Fruit fly (Drosophila melanogaster): ENCODE data around the gene mtm.

mtm gene

DNA sequence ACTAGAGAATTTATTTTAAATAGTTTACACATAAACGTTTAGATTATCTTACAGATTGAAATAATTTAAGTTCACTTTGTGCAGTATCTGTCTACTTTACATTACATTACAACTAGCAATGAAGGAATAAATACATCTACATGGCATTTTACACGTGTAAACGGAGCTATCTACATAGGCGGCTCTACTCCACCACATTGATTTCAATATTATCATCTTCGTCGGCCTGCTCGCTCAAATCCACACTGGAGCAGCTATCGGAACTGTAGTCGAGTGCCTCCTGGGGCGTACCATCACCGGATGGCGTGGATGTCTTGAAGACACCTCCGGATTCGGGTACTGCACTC is 23.8 kb downstream of the mtm start:
- peak; percentile 65 for TF ChIP-seq bbx (GFP tag; IDR thresholded peaks at IDR 0.05; ENCODE audit: partially characterized antibody)
- no peak for TF ChIP-seq Rx (GFP tag; IDR thresholded peaks at IDR 0.05)
- TF ChIP-seq CTCF (GFP tag; optimal IDR thresholded peaks at IDR 0.05), result peak; percentile 65
- TF ChIP-seq Scr (GFP tag; IDR thresholded peaks at IDR 0.05; ENCODE audit: partially characterized antibody), result peak; percentile 37; the same call in 1 of the 2 replicates
- TF ChIP-seq amos (GFP tag; IDR thresholded peaks at IDR 0.05; ENCODE audit: partially characterized antibody), result peak; percentile 64
- peak; percentile 51; the same call in 1 of the 3 replicates for TF ChIP-seq CG6791 (GFP tag; IDR thresholded peaks at IDR 0.05; ENCODE audit: partially characterized antibody)
- TF ChIP-seq CG16813 (GFP tag; IDR thresholded peaks at IDR 0.05; ENCODE audit: partially characterized antibody), result peak; percentile 64
- peak; percentile 33; the same call in 1 of the 3 replicates for TF ChIP-seq vnd (GFP tag; IDR thresholded peaks at IDR 0.05; ENCODE audit: partially characterized antibody)
- no peak for TF ChIP-seq CG6175 (GFP tag; IDR thresholded peaks at IDR 0.05)
- TF ChIP-seq BEAF-32 (GFP tag; optimal IDR thresholded peaks at IDR 0.05), result no peak
- TF ChIP-seq Bgb (GFP tag; IDR thresholded peaks at IDR 0.05; ENCODE audit: partially characterized antibody), result peak; percentile 65
- no peak for TF ChIP-seq esg (GFP tag; conservative IDR thresholded peaks at IDR 0.05)
- TF ChIP-seq knrl (GFP tag; IDR thresholded peaks at IDR 0.05; ENCODE audit: partially characterized antibody), result peak; percentile 47; the same call in 2 of the 3 replicates
- no peak for TF ChIP-seq ara (GFP tag; IDR thresholded peaks at IDR 0.05)

DNA sequence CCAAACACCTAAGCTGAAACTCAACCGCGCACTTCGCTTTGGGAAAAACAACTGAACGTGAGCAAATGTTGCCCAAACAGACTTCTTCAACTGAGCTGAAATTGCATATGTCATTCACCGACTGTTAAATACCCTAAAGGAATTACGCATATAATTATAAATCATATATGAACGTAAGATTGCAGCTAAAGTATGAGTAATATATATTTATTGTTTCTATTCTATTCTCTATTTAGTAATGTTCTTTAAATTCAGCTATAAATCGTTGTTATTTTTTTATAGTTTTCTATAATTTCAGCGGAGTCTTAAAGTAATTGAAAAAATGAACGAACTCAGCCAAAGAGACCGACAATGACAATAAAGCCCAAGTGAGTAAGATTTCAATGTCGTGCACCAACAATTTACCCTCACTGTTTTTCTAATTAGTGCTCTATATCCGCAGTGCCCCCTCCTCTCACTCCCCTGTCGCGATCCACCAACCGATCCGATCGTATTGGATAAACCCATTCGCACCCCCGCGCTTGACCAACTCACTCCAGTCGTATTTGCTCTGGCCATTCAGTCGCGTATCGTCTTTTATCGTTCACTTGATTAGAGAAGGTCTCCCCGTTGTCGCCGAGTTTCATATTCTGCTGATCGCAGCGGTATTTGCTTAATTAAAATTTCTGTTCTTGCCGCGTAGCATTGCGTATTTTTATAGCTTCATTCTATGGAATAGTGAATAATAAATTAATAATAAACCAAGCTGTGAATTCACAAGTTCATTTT is 24.3 kb downstream of the mtm start, which contains the start of gene CG9098:
Gene CG9098, minus strand, starts transcription at position 36 of the 768 bp plus-strand sequence.
- TF ChIP-seq exex (tag; optimal IDR thresholded peaks at IDR 0.05) (peak; percentile 65), D19A (tag; optimal IDR thresholded peaks at IDR 0.05) (peak; percentile 83), CG17912 (GFP tag; optimal IDR thresholded peaks at IDR 0.05) (no peak), Lim3 (GFP tag; IDR thresholded peaks at IDR 0.05) (peak; percentile 61; the same call in 1 of the 2 replicates), ken (GFP tag; IDR thresholded peaks at IDR 0.05) (no peak), Doc2 (GFP tag; IDR thresholded peaks at IDR 0.05) (no peak), crol (GFP tag; IDR thresholded peaks at IDR 0.05) (peak; percentile 75), CG6854 (GFP tag; optimal IDR thresholded peaks at IDR 0.05) (no peak), CG4707 (GFP tag; optimal IDR thresholded peaks at IDR 0.05) (no peak), vfl (GFP tag; optimal IDR thresholded peaks at IDR 0.05) (no peak), chinmo (GFP tag; IDR thresholded peaks at IDR 0.05; ENCODE audit: partially characterized antibody) (no peak), row (GFP tag; IDR thresholded peaks at IDR 0.05) (peak; percentile 44; the same call in 1 of the 3 replicates), CG7987 (GFP tag; optimal IDR thresholded peaks at IDR 0.05) (no peak), grn (GFP tag; optimal IDR thresholded peaks at IDR 0.05) (peak; percentile 72), mirr (GFP tag; optimal IDR thresholded peaks at IDR 0.05) (peak; percentile 82), CG6813 (GFP tag; optimal IDR thresholded peaks at IDR 0.05) (no peak), Ets65A (GFP tag) (peak; percentile 28), CG18476 (GFP tag; optimal IDR thresholded peaks at IDR 0.05) (no peak), CG8388 (GFP tag; optimal IDR thresholded peaks at IDR 0.05) (peak; percentile 62), wdn (GFP tag; IDR thresholded peaks at IDR 0.05) (no peak), otp (GFP tag; IDR thresholded peaks at IDR 0.05) (peak; percentile 10; the same call in 1 of the 3 replicates)

DNA sequence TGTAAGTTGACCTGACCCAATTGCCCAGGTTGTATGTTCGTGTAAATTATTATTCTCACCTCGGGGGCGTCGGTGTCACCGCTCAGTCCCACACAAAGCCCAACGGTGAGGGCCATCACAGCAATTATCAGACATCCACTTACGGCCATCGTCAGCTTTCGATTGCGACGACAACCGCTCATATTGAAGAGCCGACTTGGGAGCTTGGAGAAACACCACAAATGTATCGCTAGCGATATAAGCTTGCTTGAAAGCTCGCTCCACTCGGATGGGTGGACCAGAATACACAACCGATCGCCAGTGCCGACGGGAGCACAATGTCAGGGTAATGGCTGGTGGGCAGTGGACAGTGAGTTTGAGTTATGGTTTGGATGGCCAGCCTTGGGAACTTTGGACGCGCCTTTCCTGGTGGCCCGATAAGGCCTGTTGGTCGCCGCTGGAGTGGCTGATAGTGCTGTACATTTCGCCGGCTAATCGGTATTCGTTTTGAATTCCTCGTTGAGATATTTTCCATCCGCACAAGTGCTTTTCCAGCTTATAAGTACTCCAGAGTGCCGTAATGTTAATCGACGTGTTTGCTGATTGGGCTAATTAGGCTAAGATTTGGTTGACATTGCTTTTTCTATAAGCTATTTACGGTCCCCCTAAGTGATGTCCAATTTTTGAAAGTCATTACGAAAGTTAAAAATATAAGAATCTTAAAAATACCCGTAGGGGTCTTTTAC is 30.1 kb downstream of the mtm start, which contains the start of gene Gal:
Gene Gal, minus strand, starts transcription at position 320 of the 725 bp plus-strand sequence.
- TF ChIP-seq vnd (GFP tag; IDR thresholded peaks at IDR 0.05; ENCODE audit: partially characterized antibody) (0 out of 3 replicates have a peak, but pooled peaks have one; percentile 27), exex (tag; optimal IDR thresholded peaks at IDR 0.05) (peak; percentile 97), sug (tag; optimal IDR thresholded peaks at IDR 0.05) (peak; percentile 83), CG34376 (GFP tag; optimal IDR thresholded peaks at IDR 0.05) (peak; percentile 1), ci (GFP tag; IDR thresholded peaks at IDR 0.05) (peak; percentile 33; the same call in 1 of the 3 replicates), CG3726 (GFP tag; IDR thresholded peaks at IDR 0.05) (0 out of 3 replicates have a peak, but pooled peaks have one; percentile 30), CG2199 (GFP tag; IDR thresholded peaks at IDR 0.05) (0 out of 3 replicates have a peak, but pooled peaks have one; percentile 35), Hr78 (GFP tag; optimal IDR thresholded peaks at IDR 0.05) (peak in 1 of 2 experiments; percentile 28), eve (GFP tag; optimal IDR thresholded peaks at IDR 0.05) (no peak), sr (GFP tag; IDR thresholded peaks at IDR 0.05) (0 out of 3 replicates have a peak, but pooled peaks have one; percentile 53), CG8944 (GFP tag; optimal IDR thresholded peaks at IDR 0.05) (no peak), nom (GFP tag; optimal IDR thresholded peaks at IDR 0.05) (peak; percentile 42), NfI (GFP tag; optimal IDR thresholded peaks at IDR 0.05) (no peak)

Data from whole organism, embryonic.